Worm (Caenorhabditis elegans) whole organism, late embryonic: Measurements from ENCODE around the gene nit-1.

ENCODE experiments used
- F13H6.1 ChIP-seq: sonication (generic microtip); optimal IDR thresholded peaks from 2 replicates; lab custom pipeline; 2016; ENCODE audit warnings: missing genetic modification characterization, missing compliant biosample characterization
- ceh-18 ChIP-seq: sonication (generic microtip); optimal IDR thresholded peaks from 2 replicates; lab custom pipeline; 2016; ENCODE audit warnings: missing genetic modification characterization, missing compliant biosample characterization
- ceh-19 ChIP-seq: fragments of 200-800 bp; sonication (Bioruptor generic); optimal IDR thresholded peaks from 2 replicates; lab custom pipeline; 2018; ENCODE audit warnings: mild to moderate bottlenecking, missing genetic modification characterization, missing compliant biosample characterization
- ceh-22 ChIP-seq: sonication (generic microtip); optimal IDR thresholded peaks from 2 replicates; lab custom pipeline; 2017; ENCODE audit warnings: missing biosample characterization, missing genetic modification characterization
- ceh-24 ChIP-seq: sonication (generic microtip); optimal IDR thresholded peaks from 2 replicates; lab custom pipeline; 2016; ENCODE audit warnings: mild to moderate bottlenecking, missing genetic modification characterization, missing compliant biosample characterization
- ceh-30 ChIP-seq: fragments of 150-350 bp; optimal IDR thresholded peaks from 2 replicates; lab custom pipeline; 2014; ENCODE audit warnings: missing biosample characterization, missing genetic modification characterization
- ceh-31 ChIP-seq: sonication (generic microtip); optimal IDR thresholded peaks from 2 replicates; lab custom pipeline; 2016; ENCODE audit warnings: missing genetic modification characterization, missing compliant biosample characterization
- ceh-45 ChIP-seq: fragments of 200-800 bp; sonication (Bioruptor generic); IDR thresholded peaks from 2 replicates; pipeline ENCODE4 v1.3.6; 2022; ENCODE audit warnings: missing genetic modification reagents, missing genetic modification characterization, missing compliant biosample characterization
- ceh-9 ChIP-seq: sonication (generic microtip); optimal IDR thresholded peaks from 2 replicates; lab custom pipeline; 2016; ENCODE audit warnings: mild to moderate bottlenecking, missing genetic modification characterization, inconsistent platforms, missing compliant biosample characterization
- dmd-4 ChIP-seq: sonication (generic microtip); optimal IDR thresholded peaks from 2 replicates; lab custom pipeline; 2016; ENCODE audit warnings: borderline replicate concordance, missing genetic modification characterization, missing compliant biosample characterization
- elt-2 ChIP-seq: sonication (generic microtip); optimal IDR thresholded peaks from 2 replicates; lab custom pipeline; 2016; ENCODE audit warnings: missing genetic modification reagents, missing genetic modification characterization, missing compliant biosample characterization
- elt-4 ChIP-seq: sonication (generic microtip); optimal IDR thresholded peaks from 2 replicates; lab custom pipeline; 2016; ENCODE audit warnings: missing genetic modification characterization, missing compliant biosample characterization
- ets-4 ChIP-seq: sonication (generic microtip); optimal IDR thresholded peaks from 2 replicates; lab custom pipeline; 2016; ENCODE audit warnings: missing genetic modification characterization, missing compliant biosample characterization
- fax-1 ChIP-seq: sonication (generic microtip); optimal IDR thresholded peaks from 2 replicates; lab custom pipeline; 2016; ENCODE audit warnings: missing genotype, missing genetic modification characterization, missing compliant biosample characterization
- fkh-10 ChIP-seq: fragments of 150-350 bp; optimal IDR thresholded peaks from 2 replicates; lab custom pipeline; 2014; ENCODE audit warnings: missing biosample characterization, missing genetic modification reagents, missing genetic modification characterization
- hlh-30 ChIP-seq: sonication (generic microtip); optimal IDR thresholded peaks from 2 replicates; lab custom pipeline; 2017; ENCODE audit warnings: antibody characterized with exemption, missing genetic modification characterization, missing compliant biosample characterization; ENCODE audit not compliant: insufficient read depth
- lim-6 ChIP-seq: sonication (generic microtip); optimal IDR thresholded peaks from 2 replicates; lab custom pipeline; 2016; ENCODE audit warnings: missing genetic modification characterization, missing compliant biosample characterization
- lin-11 ChIP-seq: fragments of 200-800 bp; sonication (Bioruptor generic); optimal IDR thresholded peaks from 2 replicates; lab custom pipeline; 2018; ENCODE audit warnings: mild to moderate bottlenecking, missing genetic modification characterization, missing compliant biosample characterization
- madf-2 ChIP-seq: sonication (generic microtip); optimal IDR thresholded peaks from 2 replicates; lab custom pipeline; 2017; ENCODE audit warnings: missing genetic modification characterization, missing compliant biosample characterization
- nfya-1 ChIP-seq: sonication (generic microtip); optimal IDR thresholded peaks from 2 replicates; lab custom pipeline; 2017; ENCODE audit warnings: missing genetic modification characterization, mild to moderate bottlenecking, missing compliant biosample characterization, antibody characterized with exemption, moderate library complexity
- nhr-11 ChIP-seq: fragments of 150-350 bp; optimal IDR thresholded peaks from 2 replicates; lab custom pipeline; 2014; ENCODE audit warnings: missing biosample characterization, missing genetic modification characterization
- odd-2 ChIP-seq: sonication (generic microtip); optimal IDR thresholded peaks from 2 replicates; lab custom pipeline; 2017; ENCODE audit warnings: antibody characterized with exemption, mild to moderate bottlenecking, missing genetic modification characterization, missing compliant biosample characterization
- pag-3 ChIP-seq: sonication (generic microtip); optimal IDR thresholded peaks from 2 replicates; lab custom pipeline; 2016; ENCODE audit warnings: missing compliant biosample characterization, missing genetic modification characterization, borderline replicate concordance
- pat-9 ChIP-seq: fragments of 200-800 bp; sonication (Bioruptor generic); optimal IDR thresholded peaks from 2 replicates; lab custom pipeline; 2018; ENCODE audit warnings: mild to moderate bottlenecking, missing genetic modification characterization, moderate library complexity, missing compliant biosample characterization
- pqm-1 ChIP-seq: sonication (generic microtip); optimal IDR thresholded peaks from 2 replicates; lab custom pipeline; 2016; ENCODE audit warnings: missing genetic modification characterization, missing compliant biosample characterization
- rnt-1 ChIP-seq: sonication (generic microtip); optimal IDR thresholded peaks from 2 replicates; lab custom pipeline; 2016; ENCODE audit warnings: missing genetic modification characterization, missing compliant biosample characterization
- sox-4 ChIP-seq: sonication (generic microtip); optimal IDR thresholded peaks from 2 replicates; lab custom pipeline; 2017; ENCODE audit warnings: mild to moderate bottlenecking, missing genetic modification characterization, inconsistent platforms, missing compliant biosample characterization
- tbx-2 ChIP-seq: sonication (generic microtip); optimal IDR thresholded peaks from 2 replicates; lab custom pipeline; 2016; ENCODE audit warnings: missing genetic modification characterization, missing compliant biosample characterization
- tbx-7 ChIP-seq: sonication (generic microtip); optimal IDR thresholded peaks from 2 replicates; lab custom pipeline; 2016; ENCODE audit warnings: missing genotype, missing genetic modification characterization, missing compliant biosample characterization
- unc-42 ChIP-seq: sonication (generic microtip); optimal IDR thresholded peaks from 2 replicates; lab custom pipeline; 2016; ENCODE audit warnings: missing genotype, missing genetic modification characterization, missing compliant biosample characterization
- unc-55 ChIP-seq: sonication (generic microtip); optimal IDR thresholded peaks from 2 replicates; lab custom pipeline; 2017; ENCODE audit warnings: missing biosample characterization, missing genetic modification reagents, missing genetic modification characterization
- unc-86 ChIP-seq: sonication (generic microtip); optimal IDR thresholded peaks from 2 replicates; lab custom pipeline; 2016; ENCODE audit warnings: missing genetic modification characterization, missing compliant biosample characterization
- ztf-16 ChIP-seq: sonication (generic microtip); optimal IDR thresholded peaks from 2 replicates; lab custom pipeline; 2017; ENCODE audit warnings: missing genetic modification characterization, missing compliant biosample characterization

The nit-1 gene

ce11 chrIII:3935808-3936207, 13.8 kb downstream of the nit-1 start, which contains the start of gene npl-10:
Gene npl-10 (minus strand): TSS chrIII:3935908.
- TF ChIP-seq nhr-11 (tag; lab: Kevin White, UChicago): no peak
- no peak for TF ChIP-seq tbx-7 (tag; lab: Kevin White, UChicago)
- TF ChIP-seq lin-11 (tag; lab: Kevin White, UChicago): no peak
- no peak for TF ChIP-seq fkh-10 (GFP tag; lab: Kevin White, UChicago)
- TF ChIP-seq ceh-30 (tag; lab: Kevin White, UChicago): no peak
- no peak for TF ChIP-seq elt-2 (tag; lab: Kevin White, UChicago)
- no peak for TF ChIP-seq unc-86
- TF ChIP-seq unc-55 (GFP tag; lab: Kevin White, UChicago): no peak
- TF ChIP-seq sox-4 (tag; lab: Kevin White, UChicago): no peak
- no peak for TF ChIP-seq odd-2 (tag; lab: Kevin White, UChicago)
- TF ChIP-seq ceh-9 (tag; lab: Kevin White, UChicago): no peak
- TF ChIP-seq ztf-16 (tag; lab: Kevin White, UChicago): no peak
- no peak for TF ChIP-seq ceh-19 (GFP tag; lab: Kevin White, UChicago)
- TF ChIP-seq ceh-45 (GFP tag; lab: Robert Waterston, UW): no peak
- no peak for TF ChIP-seq tbx-2 (tag; lab: Kevin White, UChicago)
- TF ChIP-seq fax-1: no peak

DNA sequence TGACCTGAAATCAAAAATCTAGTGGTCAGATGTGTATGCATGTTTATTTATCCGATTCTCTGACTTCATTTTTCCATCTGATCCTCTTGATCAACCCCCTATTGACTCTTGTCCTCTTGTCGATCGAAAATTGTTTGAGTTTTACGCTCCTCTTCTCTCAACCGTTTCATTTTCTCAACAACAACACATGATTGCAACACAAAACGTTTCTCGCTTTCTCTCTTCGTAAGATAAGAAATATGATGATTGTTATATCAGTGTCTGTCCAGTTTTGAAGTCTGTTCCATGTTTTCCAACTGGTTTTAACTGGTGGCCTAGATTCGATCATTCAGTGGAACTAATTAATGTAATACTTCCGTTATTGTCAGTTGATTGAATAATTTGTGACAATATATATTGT, 30.1 kb downstream of the nit-1 start:
- TF ChIP-seq ets-4 (tag; lab: Kevin White, UChicago) (no peak), unc-42 (tag; lab: Kevin White, UChicago) (no peak), elt-2 (tag; lab: Kevin White, UChicago) (peak; percentile 3)

DNA sequence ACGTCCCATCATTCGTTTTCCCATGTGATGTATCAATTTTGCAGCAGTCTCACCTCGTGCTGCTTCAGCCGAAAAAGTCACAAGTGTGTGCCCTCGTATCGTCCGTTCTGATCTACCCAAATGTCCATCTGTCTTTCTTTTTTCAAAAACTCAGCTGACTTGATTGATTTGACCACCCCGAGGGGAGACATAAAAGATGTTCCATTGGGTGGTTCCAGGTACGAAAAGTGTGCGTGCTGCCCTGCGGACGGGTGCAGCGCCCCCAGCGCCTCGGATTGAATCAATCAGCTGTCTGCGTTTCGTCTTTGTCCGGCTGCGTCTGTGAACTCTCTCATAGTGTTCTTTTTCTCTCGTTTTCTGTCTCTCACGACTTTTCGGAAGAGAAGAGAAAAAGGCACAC, 31.2 kb downstream of the nit-1 start:
- TF ChIP-seq unc-86 (no peak), tbx-2 (tag; lab: Kevin White, UChicago) (peak; percentile 7), ceh-45 (GFP tag; lab: Robert Waterston, UW) (no peak), elt-4 (tag; lab: Kevin White, UChicago) (no peak), ceh-24 (tag; lab: Kevin White, UChicago) (no peak), rnt-1 (tag; lab: Kevin White, UChicago) (peak; percentile 24), ceh-31 (tag; lab: Kevin White, UChicago) (peak; percentile 40), unc-55 (GFP tag; lab: Kevin White, UChicago) (peak; percentile 59), ceh-18 (tag; lab: Kevin White, UChicago) (peak; percentile 30), hlh-30 (tag; lab: Kevin White, UChicago) (peak; percentile 33), nfya-1 (tag; lab: Kevin White, UChicago) (peak; percentile 54)

DNA sequence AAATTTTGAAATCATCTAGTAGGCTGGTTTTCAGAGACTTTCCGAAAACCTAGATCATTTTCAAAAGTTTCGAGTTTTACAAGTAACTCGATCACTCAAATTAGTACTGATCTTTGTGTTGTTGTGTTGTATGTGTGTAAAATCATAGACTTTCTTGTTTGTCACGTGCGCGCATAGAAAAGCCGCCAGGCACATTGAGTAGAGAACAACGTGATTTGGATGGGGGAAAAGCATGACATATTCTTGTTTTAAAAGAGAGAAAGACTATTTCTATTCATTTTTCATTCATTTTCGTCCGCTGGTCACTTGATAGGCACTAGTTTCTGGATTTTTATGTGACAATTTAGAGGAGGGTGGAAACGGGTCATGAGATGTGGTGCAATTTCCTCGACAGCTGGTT, 32.2 kb downstream of the nit-1 start:
- TF ChIP-seq hlh-30 (tag; lab: Kevin White, UChicago): peak; percentile 50
- no peak for TF ChIP-seq pat-9
- TF ChIP-seq, all 69 proteins: peak for 1

- no peak for TF ChIP-seq lim-6
- no peak for TF ChIP-seq ceh-19 (GFP tag; lab: Kevin White, UChicago)
- no peak for TF ChIP-seq F13H6.1 (tag; lab: Kevin White, UChicago)
- no peak for TF ChIP-seq unc-42 (tag; lab: Kevin White, UChicago)
Observed at ce11 chrIII:3954828-3955227, 32.8 kb downstream of the nit-1 start.

ce11 chrIII:3955674-3956073, 33.7 kb downstream of the nit-1 start:
- TF ChIP-seq madf-2: no peak
- no peak for TF ChIP-seq pqm-1 (tag; lab: Kevin White, UChicago)
- no peak for TF ChIP-seq pag-3 (tag; lab: Kevin White, UChicago)
- no peak for TF ChIP-seq tbx-2 (tag; lab: Kevin White, UChicago)
- no peak for TF ChIP-seq dmd-4 (tag; lab: Kevin White, UChicago)
- no peak for TF ChIP-seq ceh-22 (tag; lab: Kevin White, UChicago)
- no peak for TF ChIP-seq ceh-30 (tag; lab: Kevin White, UChicago)
